Worm (Caenorhabditis elegans): ENCODE measurements around the gene T07G12.5.

Gene T07G12.5

ce11 chrIV:10545038-10545437, at the start of gene T07G12.5:
TSS of gene T07G12.5 (minus strand) at chrIV:10545138.
- TF ChIP-seq lin-11 (tag; optimal IDR thresholded peaks at IDR 0.05) (no peak), ZK546.5 (tag; optimal IDR thresholded peaks at IDR 0.05) (no peak), nhr-6 (tag; optimal IDR thresholded peaks at IDR 0.05) (no peak), R02D3.7 (tag; optimal IDR thresholded peaks at IDR 0.05) (no peak), nhr-237 (tag; optimal IDR thresholded peaks at IDR 0.05) (no peak), lin-39 (tag; optimal IDR thresholded peaks at IDR 0.05) (no peak)

ce11 chrIV:10593570-10593969, 48.6 kb upstream of the T07G12.5 start, which contains the start of gene C43F9.7:
TSS of gene C43F9.7 (minus strand) at chrIV:10593670.
- TF ChIP-seq ztf-1 (GFP tag; conservative IDR thresholded peaks at IDR 0.05) (no peak), unc-55 (GFP tag; optimal IDR thresholded peaks at IDR 0.05) (no peak), nhr-11 (tag; optimal IDR thresholded peaks at IDR 0.05) (no peak), mdl-1 (tag; optimal IDR thresholded peaks at IDR 0.05) (no peak), zag-1 (tag; optimal IDR thresholded peaks at IDR 0.05) (no peak), nhr-21 (tag; optimal IDR thresholded peaks at IDR 0.05) (no peak), egl-27 (tag; optimal IDR thresholded peaks at IDR 0.05) (no peak)

ce11 chrIV:10590649-10591048, 45.7 kb upstream of the T07G12.5 start, which contains the start of the genes C43F9.5 and nkb-2:
TSS of gene C43F9.5 (minus strand) at chrIV:10590749.
TSS of gene nkb-2 (plus strand) at chrIV:10590925.
- TF ChIP-seq nhr-6 (tag; optimal IDR thresholded peaks at IDR 0.05) = no peak
- TF ChIP-seq gmeb-1 (tag; optimal IDR thresholded peaks at IDR 0.05) = no peak
- TF ChIP-seq lin-11 (tag; optimal IDR thresholded peaks at IDR 0.05) = no peak
- TF ChIP-seq nhr-21 (tag; optimal IDR thresholded peaks at IDR 0.05) = no peak
- no peak for TF ChIP-seq R02D3.7 (tag; optimal IDR thresholded peaks at IDR 0.05)
- no peak for TF ChIP-seq skn-1 (tag; optimal IDR thresholded peaks at IDR 0.05)
- no peak for TF ChIP-seq mdl-1 (tag; optimal IDR thresholded peaks at IDR 0.05)
- TF ChIP-seq lsy-2 (tag; optimal IDR thresholded peaks at IDR 0.05) = no peak
- TF ChIP-seq lin-13 (GFP tag; optimal IDR thresholded peaks at IDR 0.05) = no peak
- no peak for TF ChIP-seq ztf-1 (GFP tag; conservative IDR thresholded peaks at IDR 0.05)
- no peak for TF ChIP-seq nhr-23 (tag; optimal IDR thresholded peaks at IDR 0.05)
- TF ChIP-seq ZK546.5 (tag; optimal IDR thresholded peaks at IDR 0.05) = no peak
- TF ChIP-seq nhr-77 (tag; optimal IDR thresholded peaks at IDR 0.05) = no peak
- TF ChIP-seq zag-1 (tag; optimal IDR thresholded peaks at IDR 0.05) = no peak

- TF ChIP-seq nhr-6 (tag; optimal IDR thresholded peaks at IDR 0.05) = no peak
- TF ChIP-seq egl-27 (tag; optimal IDR thresholded peaks at IDR 0.05) = no peak
- TF ChIP-seq mdl-1 (tag; optimal IDR thresholded peaks at IDR 0.05) = no peak
- no peak for TF ChIP-seq ceh-82 (tag; optimal IDR thresholded peaks at IDR 0.05)
- no peak for TF ChIP-seq mbf-1 (tag; optimal IDR thresholded peaks at IDR 0.05)
- no peak for TF ChIP-seq ztf-4 (tag; optimal IDR thresholded peaks at IDR 0.05)
These were observed 44.1 kb upstream of the T07G12.5 start, which contains the start of gene C43F9.4 for ce11 chrIV:10589072-10589471. TSS of gene C43F9.4 (minus strand) at chrIV:10589172.

ce11 chrIV:10584237-10584636, 39.3 kb upstream of the T07G12.5 start, which contains the start of gene oac-8:
TSS of gene oac-8 (plus strand) at chrIV:10584537.
- TF ChIP-seq ceh-82 (tag; optimal IDR thresholded peaks at IDR 0.05) (no peak), sma-9 (GFP tag; optimal IDR thresholded peaks at IDR 0.05) (no peak), sma-9 (tag; optimal IDR thresholded peaks at IDR 0.05) (no peak), ztf-1 (GFP tag; conservative IDR thresholded peaks at IDR 0.05) (no peak), ceh-16 (tag; optimal IDR thresholded peaks at IDR 0.05) (no peak), mab-5 (tag; optimal IDR thresholded peaks at IDR 0.05) (no peak), nhr-23 (tag; optimal IDR thresholded peaks at IDR 0.05) (no peak), ztf-4 (tag; optimal IDR thresholded peaks at IDR 0.05) (no peak), lin-11 (tag; optimal IDR thresholded peaks at IDR 0.05) (no peak), C34F6.9 (tag; optimal IDR thresholded peaks at IDR 0.05) (no peak), nhr-129 (tag; optimal IDR thresholded peaks at IDR 0.05) (no peak), nhr-237 (tag; optimal IDR thresholded peaks at IDR 0.05) (no peak), nhr-21 (tag; optimal IDR thresholded peaks at IDR 0.05) (no peak), lin-39 (tag; optimal IDR thresholded peaks at IDR 0.05) (no peak), crh-2 (tag; optimal IDR thresholded peaks at IDR 0.05) (no peak)

ce11 chrIV:10578367-10578766, 33.4 kb upstream of the T07G12.5 start, which contains the start of gene lgc-43:
TSS of gene lgc-43 (plus strand) at chrIV:10578667.
- no peak for TF ChIP-seq F13H6.1 (tag; optimal IDR thresholded peaks at IDR 0.05)
- no peak for TF ChIP-seq aly-2 (tag; optimal IDR thresholded peaks at IDR 0.05)
- TF ChIP-seq mdl-1 (tag; optimal IDR thresholded peaks at IDR 0.05) = no peak
- no peak for TF ChIP-seq gmeb-1 (tag; optimal IDR thresholded peaks at IDR 0.05)
- TF ChIP-seq skn-1 (tag; optimal IDR thresholded peaks at IDR 0.05) = no peak
- no peak for TF ChIP-seq mbf-1 (tag; optimal IDR thresholded peaks at IDR 0.05)
- no peak for TF ChIP-seq nhr-6 (tag; optimal IDR thresholded peaks at IDR 0.05)
- TF ChIP-seq elt-3 (tag; optimal IDR thresholded peaks at IDR 0.05) = no peak
- TF ChIP-seq lsy-2 (tag; optimal IDR thresholded peaks at IDR 0.05) = no peak
- no peak for TF ChIP-seq unc-62 (GFP tag; optimal IDR thresholded peaks at IDR 0.05)
- no peak for TF ChIP-seq blmp-1 (tag; optimal IDR thresholded peaks at IDR 0.05; ENCODE audit: insufficient read depth)

Measured in whole organism, L2 larva.